Fruit fly (Drosophila melanogaster) whole organism, embryonic: ENCODE results near the gene CG4645.

Source experiments
- Asciz ChIP-seq: fragments of 200-800 bp; sonication (Bioruptor generic); optimal IDR thresholded peaks from 2 replicates; lab custom pipeline; 2017; ENCODE audit warnings: missing biosample characterization, mild to moderate bottlenecking, missing genetic modification characterization, missing genetic modification reagents
- CG10321 ChIP-seq: fragments of 200-800 bp; sonication (Bioruptor generic); IDR thresholded peaks from 2 replicates; pipeline ENCODE4 v1.3.6; 2022; ENCODE audit warnings: missing biosample characterization, missing genetic modification characterization
- CG12071 ChIP-seq: fragments of 200-800 bp; sonication (Bioruptor generic); optimal IDR thresholded peaks from 3 replicates; lab custom pipeline; 2018; ENCODE audit warnings: missing biosample characterization, mild to moderate bottlenecking, missing genetic modification characterization
- CG12299 ChIP-seq: fragments of 200-800 bp; sonication (Bioruptor generic); optimal IDR thresholded peaks from 2 replicates; lab custom pipeline; 2018; ENCODE audit warnings: missing biosample characterization, mild to moderate bottlenecking, missing genetic modification characterization
- CG12659 ChIP-seq: fragments of 200-800 bp; sonication (Bioruptor generic); optimal IDR thresholded peaks from 3 replicates; lab custom pipeline; 2017; ENCODE audit warnings: mild to moderate bottlenecking, missing biosample characterization, missing genetic modification reagents, missing genetic modification characterization
- CG13296 ChIP-seq: fragments of 200-800 bp; sonication (Bioruptor generic); optimal IDR thresholded peaks from 3 replicates; lab custom pipeline; 2018; ENCODE audit warnings: missing biosample characterization, mild to moderate bottlenecking, missing genetic modification characterization
- CG14014 ChIP-seq: fragments of 200-800 bp; sonication (Bioruptor generic); IDR thresholded peaks from 2 replicates; pipeline ENCODE4 v1.3.6; 2022; ENCODE audit warnings: missing biosample characterization, missing genetic modification characterization
- CG14667 ChIP-seq: fragments of 200-800 bp; sonication (Bioruptor generic); IDR thresholded peaks from 2 replicates; pipeline ENCODE4 v1.3.6; 2022; ENCODE audit warnings: missing biosample characterization, missing genetic modification characterization
- CG16815 ChIP-seq: fragments of 200-800 bp; sonication (Bioruptor generic); optimal IDR thresholded peaks from 3 replicates; lab custom pipeline; 2017; ENCODE audit warnings: missing biosample characterization, mild to moderate bottlenecking, missing genetic modification characterization
- CG17802 ChIP-seq: fragments of 200-800 bp; sonication (Bioruptor generic); optimal IDR thresholded peaks from 2 replicates; lab custom pipeline; 2018; ENCODE audit warnings: missing biosample characterization, mild to moderate bottlenecking, missing genetic modification characterization, moderate library complexity
- CG1792 ChIP-seq: fragments of 200-800 bp; sonication (Bioruptor generic); optimal IDR thresholded peaks from 2 replicates; lab custom pipeline; 2016; ENCODE audit warnings: missing biosample characterization, missing genetic modification characterization
- CG18599 ChIP-seq: fragments of 200-800 bp; sonication (Bioruptor generic); optimal IDR thresholded peaks from 3 replicates; lab custom pipeline; 2017; ENCODE audit warnings: missing biosample characterization, missing genetic modification characterization, mild to moderate bottlenecking, moderate library complexity, missing genetic modification reagents
- CG3065 ChIP-seq: fragments of 200-800 bp; sonication (Bioruptor generic); optimal IDR thresholded peaks from 2 replicates; lab custom pipeline; 2016; ENCODE audit warnings: missing biosample characterization, missing genetic modification characterization
- CG4617 ChIP-seq: fragments of 200-800 bp; sonication (Bioruptor generic); optimal IDR thresholded peaks from 3 replicates; lab custom pipeline; 2016; ENCODE audit warnings: missing biosample characterization, missing genetic modification characterization, borderline replicate concordance
- CG4820 ChIP-seq: fragments of 200-800 bp; sonication (Bioruptor generic); optimal IDR thresholded peaks from 3 replicates; lab custom pipeline; 2016; ENCODE audit warnings: missing biosample characterization, missing genetic modification characterization
- CG7271 ChIP-seq: fragments of 200-800 bp; sonication (Bioruptor generic); optimal IDR thresholded peaks from 2 replicates; lab custom pipeline; 2018; ENCODE audit warnings: missing biosample characterization, mild to moderate bottlenecking, missing genetic modification characterization, moderate library complexity
- CG7786 ChIP-seq: fragments of 200-800 bp; sonication (Bioruptor generic); optimal IDR thresholded peaks from 2 replicates; lab custom pipeline; 2016; ENCODE audit warnings: missing biosample characterization, missing genetic modification characterization
- CG8944 ChIP-seq: fragments of 200-800 bp; sonication (Bioruptor generic); optimal IDR thresholded peaks from 3 replicates; lab custom pipeline; 2016; ENCODE audit warnings: missing biosample characterization, missing genetic modification characterization
- CHES-1-like ChIP-seq: fragments of 200-800 bp; sonication (Bioruptor generic); optimal IDR thresholded peaks from 2 replicates; lab custom pipeline; 2016; ENCODE audit warnings: missing biosample characterization, missing genetic modification characterization
- CTCF ChIP-seq: fragments of 200-800 bp; sonication (Bioruptor generic); optimal IDR thresholded peaks from 2 replicates; lab custom pipeline; 2017; ENCODE audit warnings: missing biosample characterization, mild to moderate bottlenecking, missing genetic modification characterization, moderate library complexity
- Camta ChIP-seq: fragments of 200-800 bp; sonication (Bioruptor generic); optimal IDR thresholded peaks from 2 replicates; lab custom pipeline; 2016; ENCODE audit warnings: missing biosample characterization, missing genetic modification characterization
- Dad ChIP-seq: fragments of 200-800 bp; sonication (Bioruptor generic); optimal IDR thresholded peaks from 3 replicates; lab custom pipeline; 2016; ENCODE audit warnings: missing biosample characterization, missing genetic modification characterization
- Dek ChIP-seq: fragments of 200-800 bp; sonication (Bioruptor generic); optimal IDR thresholded peaks from 3 replicates; lab custom pipeline; 2019; ENCODE audit warnings: missing biosample characterization, mild to moderate bottlenecking, missing genetic modification characterization, moderate library complexity
- E2f2 ChIP-seq: fragments of 200-800 bp; sonication (Bioruptor generic); IDR thresholded peaks from 2 replicates; pipeline ENCODE4 v1.3.6; 2022; ENCODE audit warnings: missing biosample characterization, missing genetic modification characterization
- Gsc ChIP-seq: fragments of 200-800 bp; sonication (Bioruptor generic); IDR thresholded peaks from 2 replicates; pipeline ENCODE4 v1.3.6; 2022; ENCODE audit warnings: missing biosample characterization, missing genetic modification characterization
- Mad ChIP-seq: fragments of 200-800 bp; sonication (Bioruptor generic); optimal IDR thresholded peaks from 2 replicates; lab custom pipeline; 2016; ENCODE audit warnings: missing biosample characterization, missing genetic modification characterization
- Med ChIP-seq: fragments of 200-800 bp; sonication (Bioruptor generic); peaks from one replicate; lab custom pipeline; 2016; ENCODE audit warnings: missing biosample characterization, missing genetic modification characterization, mild to moderate bottlenecking, inconsistent platforms, moderate library complexity
- NK7.1 ChIP-seq: fragments of 200-800 bp; sonication (Bioruptor generic); optimal IDR thresholded peaks from 3 replicates; lab custom pipeline; 2016; ENCODE audit warnings: missing biosample characterization, missing genetic modification characterization
- Nf-YC ChIP-seq: fragments of 200-800 bp; optimal IDR thresholded peaks from 3 replicates; lab custom pipeline; 2019; ENCODE audit warnings: missing biosample characterization, mild to moderate bottlenecking, missing genetic modification characterization, moderate library complexity
- Optix ChIP-seq: fragments of 200-800 bp; sonication (Bioruptor generic); IDR thresholded peaks from 3 replicates; pipeline ENCODE4 v1.3.6; 2022; ENCODE audit warnings: missing biosample characterization, missing genetic modification characterization
- Poxn ChIP-seq: fragments of 200-800 bp; sonication (Bioruptor generic); IDR thresholded peaks from 2 replicates; pipeline ENCODE4 v1.3.6; 2022; ENCODE audit warnings: missing biosample characterization, missing genetic modification characterization
- Ptx1 ChIP-seq: fragments of 200-800 bp; sonication (Bioruptor generic); IDR thresholded peaks from 2 replicates; pipeline ENCODE4 v1.3.6; 2022; ENCODE audit warnings: missing biosample characterization, missing genetic modification characterization
- Ravus ChIP-seq: fragments of 200-800 bp; sonication (Bioruptor generic); IDR thresholded peaks from 2 replicates; pipeline ENCODE4 v1.3.6; 2022; ENCODE audit warnings: missing biosample characterization, missing genetic modification characterization
- Tbp ChIP-seq: fragments of >200 bp; optimal IDR thresholded peaks from 2 replicates; lab custom pipeline; 2018; ENCODE audit warnings: missing biosample characterization, missing genetic modification characterization
- Xrp1 ChIP-seq: fragments of 200-800 bp; sonication (Bioruptor generic); IDR thresholded peaks from 2 replicates; pipeline ENCODE4 v1.3.6; 2022; ENCODE audit warnings: missing biosample characterization, missing genetic modification characterization
- ac ChIP-seq: fragments of 200-800 bp; sonication (Bioruptor generic); optimal IDR thresholded peaks from 3 replicates; lab custom pipeline; 2017; ENCODE audit warnings: missing biosample characterization, mild to moderate bottlenecking, missing genetic modification characterization
- ap ChIP-seq: fragments of 200-800 bp; sonication (Bioruptor generic); IDR thresholded peaks from 2 replicates; pipeline ENCODE4 v1.3.6; 2022; ENCODE audit warnings: missing biosample characterization, missing genetic modification characterization
- ash1 ChIP-seq: fragments of 200-800 bp; sonication (Bioruptor generic); optimal IDR thresholded peaks from 2 replicates; lab custom pipeline; 2018; ENCODE audit warnings: missing biosample characterization, mild to moderate bottlenecking, missing genetic modification characterization
- disco-r ChIP-seq: fragments of 200-800 bp; sonication (Bioruptor generic); optimal IDR thresholded peaks from 2 replicates; lab custom pipeline; 2016; ENCODE audit warnings: missing biosample characterization, missing genetic modification characterization
- en ChIP-seq: fragments of 200-800 bp; sonication (Bioruptor generic); optimal IDR thresholded peaks from 2 replicates; lab custom pipeline; 2016; ENCODE audit warnings: missing biosample characterization, missing genetic modification characterization
- jing ChIP-seq: fragments of 200-800 bp; sonication (Bioruptor generic); optimal IDR thresholded peaks from 2 replicates; lab custom pipeline; 2018; ENCODE audit warnings: missing biosample characterization, mild to moderate bottlenecking, missing genetic modification characterization
- lbe ChIP-seq: fragments of 200-800 bp; sonication (Bioruptor generic); optimal IDR thresholded peaks from 2 replicates; lab custom pipeline; 2016; ENCODE audit warnings: missing biosample characterization, mild to moderate bottlenecking, missing genetic modification characterization
- mirr ChIP-seq: fragments of 200-800 bp; sonication (Bioruptor generic); optimal IDR thresholded peaks from 3 replicates; lab custom pipeline; 2018; ENCODE audit warnings: missing biosample characterization, mild to moderate bottlenecking, missing genetic modification characterization
- otp ChIP-seq: fragments of 200-800 bp; sonication (Bioruptor generic); IDR thresholded peaks from 3 replicates; pipeline ENCODE4, ENCODE4 v1.3.6; 2022; ENCODE audit warnings: missing biosample characterization, missing genetic modification characterization
- psq ChIP-seq: fragments of 200-800 bp; sonication (Bioruptor generic); optimal IDR thresholded peaks from 2 replicates; lab custom pipeline; 2017; ENCODE audit warnings: missing biosample characterization, missing genetic modification characterization
- shn ChIP-seq: fragments of 200-800 bp; sonication (Bioruptor generic); optimal IDR thresholded peaks from 3 replicates; lab custom pipeline; 2016; ENCODE audit warnings: missing biosample characterization, missing genetic modification characterization
- sim ChIP-seq: fragments of 200-800 bp; sonication (Bioruptor generic); IDR thresholded peaks from 2 replicates; pipeline ENCODE4 v1.3.6; 2022; ENCODE audit warnings: missing biosample characterization, missing genetic modification characterization
- stwl ChIP-seq: fragments of 200-800 bp; sonication (Bioruptor generic); optimal IDR thresholded peaks from 3 replicates; lab custom pipeline; 2018; ENCODE audit warnings: missing biosample characterization, mild to moderate bottlenecking, missing genetic modification characterization, moderate library complexity
- tio ChIP-seq: fragments of 200-800 bp; sonication (Bioruptor generic); optimal IDR thresholded peaks from 2 replicates; lab custom pipeline; 2017; ENCODE audit warnings: missing biosample characterization, missing genetic modification characterization, inconsistent platforms
- tll ChIP-seq, 2 experiments: fragments of 200-800 bp in 1 of 2; fragments of >200 bp in 1 of 2; sonication (Bioruptor generic) in 1 of 2; optimal IDR thresholded peaks; 2 replicates each; lab custom pipeline; 2017 to 2019; ENCODE audit warnings: missing biosample characterization in 2 of 2, missing genetic modification characterization in 2 of 2, mild to moderate bottlenecking in 1 of 2, moderate library complexity in 1 of 2
- vvl ChIP-seq: fragments of 200-800 bp; sonication (Bioruptor generic); IDR thresholded peaks from 2 replicates; pipeline ENCODE4 v1.3.6; 2022; ENCODE audit warnings: missing biosample characterization, missing genetic modification characterization

CG4645 gene

dm6 chrX:12909577-12910426, at the start of gene CG4645, which contains the start of gene Brms1:
CG4645 (plus strand) TSS chrX:12909953.
Brms1 (minus strand) TSS chrX:12909622.
- peak; percentile 12; the same call in 1 of the 2 replicates for TF ChIP-seq E2f2 (GFP tag; lab: Robert Waterston, UW)
- TF ChIP-seq CTCF (GFP tag; lab: Kevin White, UChicago) = no peak
- TF ChIP-seq CG17802 = no peak
- TF ChIP-seq CG3065 (GFP tag; lab: Kevin White, UChicago) = no peak
- peak; percentile 8 for TF ChIP-seq stwl (tag; lab: Kevin White, UChicago)
- TF ChIP-seq Poxn (GFP tag; lab: Robert Waterston, UW) = no peak
- no peak for TF ChIP-seq CG14014 (GFP tag; lab: Robert Waterston, UW)
- TF ChIP-seq jing (GFP tag; lab: Kevin White, UChicago) = no peak
- TF ChIP-seq ap (GFP tag; lab: Robert Waterston, UW) = no peak
- peak; percentile 26 for TF ChIP-seq CG13296 (GFP tag; lab: Kevin White, UChicago)
- TF ChIP-seq Camta (GFP tag; lab: Kevin White, UChicago) = no peak
- TF ChIP-seq CG14667 (GFP tag; lab: Robert Waterston, UW) = 0 out of 2 replicates have a peak, but pooled peaks have one; percentile 21
- no peak for TF ChIP-seq Dad (GFP tag; lab: Kevin White, UChicago)
- TF ChIP-seq CG4617 = no peak
- TF ChIP-seq Dek (tag; lab: Kevin White, UChicago) = peak; percentile 55
- TF ChIP-seq tll (GFP tag; optimal IDR thresholded peaks at IDR 0.05; lab: Kevin White, UChicago) = peak in 1 of 2 experiments; percentile 19
- no peak for TF ChIP-seq lbe (GFP tag; lab: Kevin White, UChicago)
- no peak for TF ChIP-seq CG12071 (GFP tag; lab: Kevin White, UChicago)
- no peak for TF ChIP-seq Asciz
- TF ChIP-seq Med (GFP tag; lab: Kevin White, UChicago) = peak; percentile 72
- TF ChIP-seq vvl = peak; percentile 28; the same call in 1 of the 2 replicates
- TF ChIP-seq Tbp = no peak
- no peak for TF ChIP-seq CG10321 (GFP tag; lab: Robert Waterston, UW)
- TF ChIP-seq tio (GFP tag; lab: Kevin White, UChicago) = no peak
- peak; percentile 27; the same call in 1 of the 2 replicates for TF ChIP-seq Xrp1 (GFP tag; lab: Robert Waterston, UW)
- no peak for TF ChIP-seq otp
- TF ChIP-seq disco-r (GFP tag; lab: Kevin White, UChicago) = no peak
- no peak for TF ChIP-seq en
- TF ChIP-seq Optix (GFP tag; lab: Robert Waterston, UW) = no peak
- no peak for TF ChIP-seq Ravus
- peak; percentile 67 for TF ChIP-seq CG16815 (GFP tag; lab: Kevin White, UChicago)
- no peak for TF ChIP-seq sim (GFP tag; lab: Robert Waterston, UW)
- no peak for TF ChIP-seq CG12299 (tag; lab: Kevin White, UChicago)
- TF ChIP-seq CG7786 (GFP tag; lab: Kevin White, UChicago) = peak; percentile 22
- no peak for TF ChIP-seq CHES-1-like
- TF ChIP-seq ac (GFP tag; lab: Kevin White, UChicago) = no peak
- no peak for TF ChIP-seq shn (GFP tag; lab: Kevin White, UChicago)
- TF ChIP-seq Mad (GFP tag; lab: Kevin White, UChicago) = no peak
- TF ChIP-seq Ptx1 (GFP tag; lab: Robert Waterston, UW) = peak; percentile 50
- TF ChIP-seq Nf-YC (tag; lab: Kevin White, UChicago) = peak; percentile 66
- peak; percentile 32 for TF ChIP-seq CG18599
- no peak for TF ChIP-seq NK7.1 (GFP tag; lab: Kevin White, UChicago)
- TF ChIP-seq psq (GFP tag; lab: Kevin White, UChicago) = no peak
- no peak for TF ChIP-seq Gsc (GFP tag; lab: Robert Waterston, UW)
- no peak for TF ChIP-seq ash1
- no peak for TF ChIP-seq mirr (GFP tag; lab: Kevin White, UChicago)
- TF ChIP-seq CG7271 (tag; lab: Kevin White, UChicago) = no peak
- no peak for TF ChIP-seq CG8944
- TF ChIP-seq CG12659 = peak; percentile 72
- TF ChIP-seq CG1792 (GFP tag; lab: Kevin White, UChicago) = no peak
- TF ChIP-seq CG4820 = peak; percentile 38
